Worm (Caenorhabditis elegans) whole organism, late embryonic: ENCODE data around the gene mak-1.

Source experiments
- K02D7.2 ChIP-seq: sonication (generic microtip); optimal IDR thresholded peaks from 2 replicates; lab custom pipeline; 2017; ENCODE audit warnings: mild to moderate bottlenecking, missing genetic modification characterization, missing compliant biosample characterization
- ceh-18 ChIP-seq: sonication (generic microtip); optimal IDR thresholded peaks from 2 replicates; lab custom pipeline; 2016; ENCODE audit warnings: missing genetic modification characterization, missing compliant biosample characterization
- fax-1 ChIP-seq: sonication (generic microtip); optimal IDR thresholded peaks from 2 replicates; lab custom pipeline; 2016; ENCODE audit warnings: missing genotype, missing genetic modification characterization, missing compliant biosample characterization
- hlh-6 ChIP-seq: sonication (generic microtip); optimal IDR thresholded peaks from 2 replicates; lab custom pipeline; 2016; ENCODE audit warnings: missing genotype, missing genetic modification characterization, missing compliant biosample characterization
- lin-11 ChIP-seq: fragments of 200-800 bp; sonication (Bioruptor generic); optimal IDR thresholded peaks from 2 replicates; lab custom pipeline; 2018; ENCODE audit warnings: mild to moderate bottlenecking, missing genetic modification characterization, missing compliant biosample characterization
- pha-4 ChIP-seq: fragments of 150-350 bp; optimal IDR thresholded peaks from 2 replicates; lab custom pipeline; 2018; ENCODE audit warnings: missing biosample characterization, missing genetic modification reagents, missing genetic modification characterization
- unc-55 ChIP-seq: sonication (generic microtip); optimal IDR thresholded peaks from 2 replicates; lab custom pipeline; 2017; ENCODE audit warnings: missing biosample characterization, missing genetic modification reagents, missing genetic modification characterization

DNA sequence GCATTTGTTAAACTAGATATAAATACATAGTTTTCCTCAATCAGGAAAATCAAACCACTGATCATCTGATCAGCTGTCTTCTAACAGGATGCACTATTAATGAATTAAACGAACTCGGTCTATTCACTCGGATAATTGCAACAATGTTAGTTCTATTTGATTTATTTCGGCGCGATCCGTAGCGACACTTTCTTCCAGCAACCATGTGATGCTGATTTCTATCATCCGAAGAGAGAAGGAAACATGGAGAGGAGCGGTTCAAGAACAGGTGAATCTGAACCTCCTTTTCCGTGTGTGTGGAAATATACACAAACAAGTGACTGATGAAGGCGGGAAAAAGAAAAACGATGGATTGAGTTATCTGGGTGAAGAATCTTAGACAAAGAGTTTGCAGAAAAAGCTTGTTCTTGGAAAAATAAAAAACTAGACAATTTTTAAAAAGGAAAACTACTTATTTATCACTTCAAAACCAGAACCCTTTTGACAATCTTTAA is 12.1 kb upstream of the mak-1 start:
- TF ChIP-seq pha-4 (tag; lab: Kevin White, UChicago) (no peak), hlh-6 (tag; lab: Kevin White, UChicago) (no peak), unc-55 (no peak), lin-11 (tag; lab: Kevin White, UChicago) (no peak), ceh-18 (tag; lab: Kevin White, UChicago) (no peak), K02D7.2 (tag; lab: Kevin White, UChicago) (no peak), fax-1 (tag; lab: Kevin White, UChicago) (no peak)
